Worm (Caenorhabditis elegans) whole organism, L4/young adult: ENCODE results near the gene math-25.

ENCODE experiments used
- dao-5 ChIP-seq: sonication (generic microtip); optimal IDR thresholded peaks from 2 replicates; lab custom pipeline; 2016; ENCODE audit warnings: missing genotype, missing genetic modification characterization, moderate library complexity, missing compliant biosample characterization
- him-1 ChIP-seq: sonication (generic microtip); optimal IDR thresholded peaks from 2 replicates; lab custom pipeline; 2016; ENCODE audit warnings: missing genotype, missing genetic modification reagents, missing genetic modification characterization, missing compliant biosample characterization

DNA sequence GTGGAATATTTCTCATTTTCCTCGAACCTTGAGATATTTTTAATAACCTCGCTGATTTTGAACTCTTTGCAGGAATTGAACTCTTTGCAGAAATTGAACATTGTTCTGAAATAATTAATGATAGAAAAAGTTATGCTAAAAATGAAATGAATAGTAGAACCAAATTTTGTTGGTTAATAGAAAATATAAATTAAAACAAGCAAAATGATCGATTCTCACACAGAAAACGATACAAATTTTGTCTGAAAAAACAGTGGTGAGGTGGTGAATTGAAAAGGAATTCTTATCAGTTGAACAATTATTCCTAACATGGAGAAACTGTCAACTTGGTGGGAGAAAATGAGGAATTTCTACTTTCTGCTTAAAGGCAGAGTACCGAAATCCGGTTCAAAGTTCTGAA, 11.2 kb upstream of the math-25 start, which contains the start of gene math-6:
- no peak for TF ChIP-seq dao-5 (tag; lab: Kevin White, UChicago)
- TF ChIP-seq him-1: no peak
